Fruit fly (Drosophila melanogaster) whole organism, embryonic: ENCODE results near the gene TMEM216.

Experiments
- Antp ChIP-seq: fragments of 200-800 bp; sonication (Bioruptor generic); optimal IDR thresholded peaks from 3 replicates; lab custom pipeline; 2016; ENCODE audit warnings: missing biosample characterization, missing genetic modification characterization
- CG10267 ChIP-seq: fragments of 200-800 bp; sonication (Bioruptor generic); optimal IDR thresholded peaks from 2 replicates; lab custom pipeline; 2018; ENCODE audit warnings: missing biosample characterization, mild to moderate bottlenecking, missing genetic modification characterization, moderate library complexity
- CG10654 ChIP-seq: fragments of 200-800 bp; sonication (Bioruptor generic); optimal IDR thresholded peaks from 2 replicates; lab custom pipeline; 2016; ENCODE audit warnings: missing biosample characterization, missing genetic modification characterization
- CG11456 ChIP-seq: fragments of 200-800 bp; sonication (Bioruptor generic); IDR thresholded peaks from 3 replicates; pipeline ENCODE4 v1.3.6; 2022; ENCODE audit warnings: missing biosample characterization, missing genetic modification characterization
- CG11695 ChIP-seq: fragments of 200-800 bp; sonication (Bioruptor generic); IDR thresholded peaks from 3 replicates; pipeline ENCODE4 v1.3.6; 2022; ENCODE audit warnings: missing biosample characterization, missing genetic modification characterization
- CG13775 ChIP-seq: fragments of 200-800 bp; sonication (Bioruptor generic); optimal IDR thresholded peaks from 3 replicates; lab custom pipeline; 2017; ENCODE audit warnings: missing biosample characterization, mild to moderate bottlenecking, missing genetic modification characterization
- CG15269 ChIP-seq: fragments of 200-800 bp; sonication (Bioruptor generic); optimal IDR thresholded peaks from 2 replicates; lab custom pipeline; 2018; ENCODE audit warnings: missing biosample characterization, mild to moderate bottlenecking, missing genetic modification characterization, moderate library complexity
- CG18764 ChIP-seq: fragments of 200-800 bp; sonication (Bioruptor generic); optimal IDR thresholded peaks from 3 replicates; lab custom pipeline; 2016; ENCODE audit warnings: missing biosample characterization, missing genetic modification characterization
- CG31224 ChIP-seq: fragments of 200-800 bp; sonication (Bioruptor generic); IDR thresholded peaks from 2 replicates; pipeline ENCODE4 v1.3.6; 2022; ENCODE audit warnings: missing biosample characterization, missing genetic modification characterization
- CG3847 ChIP-seq: fragments of 200-800 bp; sonication (Bioruptor generic); IDR thresholded peaks from 2 replicates; pipeline ENCODE4 v1.3.6; 2022; ENCODE audit warnings: missing biosample characterization, missing genetic modification characterization
- CG42726 ChIP-seq: fragments of 200-800 bp; sonication (Bioruptor generic); IDR thresholded peaks from 2 replicates; pipeline ENCODE4 v1.3.6; 2022; ENCODE audit warnings: missing biosample characterization, missing genetic modification characterization; ENCODE audit not compliant: partially characterized antibody
- CG6854 ChIP-seq: fragments of 200-800 bp; sonication (Bioruptor generic); optimal IDR thresholded peaks from 3 replicates; lab custom pipeline; 2017; ENCODE audit warnings: missing biosample characterization, mild to moderate bottlenecking, missing genetic modification characterization
- CG7745 ChIP-seq: fragments of 200-800 bp; sonication (Bioruptor generic); optimal IDR thresholded peaks from 2 replicates; lab custom pipeline; 2018; ENCODE audit warnings: missing biosample characterization, mild to moderate bottlenecking, missing genetic modification characterization, moderate library complexity
- CG7839 ChIP-seq: fragments of 200-800 bp; sonication (Bioruptor generic); optimal IDR thresholded peaks from 3 replicates; lab custom pipeline; 2018; ENCODE audit warnings: missing biosample characterization, mild to moderate bottlenecking, missing genetic modification characterization, moderate library complexity
- CG7928 ChIP-seq: fragments of 200-800 bp; sonication (Bioruptor generic); optimal IDR thresholded peaks from 2 replicates; lab custom pipeline; 2017; ENCODE audit warnings: missing biosample characterization, mild to moderate bottlenecking, missing genetic modification characterization
- CG8765 ChIP-seq: fragments of 200-800 bp; sonication (Bioruptor generic); IDR thresholded peaks from 2 replicates; pipeline ENCODE4 v1.3.6; 2022; ENCODE audit warnings: missing biosample characterization, missing genetic modification characterization
- CG9817 ChIP-seq: fragments of 200-800 bp; sonication (Bioruptor generic); optimal IDR thresholded peaks from 2 replicates; lab custom pipeline; 2018; ENCODE audit warnings: missing biosample characterization, mild to moderate bottlenecking, missing genetic modification characterization, moderate library complexity
- CoRest ChIP-seq: fragments of 200-800 bp; sonication (Bioruptor generic); optimal IDR thresholded peaks from 3 replicates; lab custom pipeline; 2018; ENCODE audit warnings: missing biosample characterization, mild to moderate bottlenecking, missing genetic modification characterization, moderate library complexity
- Doc3 ChIP-seq: fragments of 200-800 bp; sonication (Bioruptor generic); IDR thresholded peaks from 3 replicates; pipeline ENCODE4 v1.3.6; 2022; ENCODE audit warnings: missing biosample characterization, missing genetic modification characterization; ENCODE audit not compliant: partially characterized antibody
- Drgx ChIP-seq: fragments of 200-800 bp; sonication (Bioruptor generic); IDR thresholded peaks from 2 replicates; pipeline ENCODE4 v1.3.6; 2022; ENCODE audit warnings: missing biosample characterization, missing genetic modification characterization
- Eip74EF ChIP-seq, 2 experiments: fragments of 200-800 bp in 1 of 2; fragments of >200 bp in 1 of 2; sonication (Bioruptor generic) in 1 of 2; optimal IDR thresholded peaks; 2 replicates each; lab custom pipeline; 2017 to 2019; ENCODE audit warnings: missing biosample characterization in 2 of 2, missing genetic modification characterization in 2 of 2, mild to moderate bottlenecking in 1 of 2, moderate library complexity in 1 of 2
- Hr51 ChIP-seq, 2 experiments: fragments of 200-800 bp; sonication (Bioruptor generic); optimal IDR thresholded peaks; 2 replicates in 1 of 2; 3 replicates in 1 of 2; lab custom pipeline; 2016 to 2018; ENCODE audit warnings: missing biosample characterization in 2 of 2, missing genetic modification characterization in 2 of 2, mild to moderate bottlenecking in 1 of 2, moderate library complexity in 1 of 2
- Side ChIP-seq: fragments of 200-800 bp; sonication (Bioruptor generic); optimal IDR thresholded peaks from 2 replicates; lab custom pipeline; 2016; ENCODE audit warnings: missing biosample characterization, missing genetic modification characterization
- Spps ChIP-seq: fragments of 200-800 bp; sonication (Bioruptor generic); optimal IDR thresholded peaks from 2 replicates; lab custom pipeline; 2018; ENCODE audit warnings: missing biosample characterization, mild to moderate bottlenecking, missing genetic modification characterization
- br ChIP-seq: fragments of >200 bp; optimal IDR thresholded peaks from 2 replicates; lab custom pipeline; 2017
- bsh ChIP-seq, 2 experiments: fragments of 200-800 bp; sonication (Bioruptor generic); optimal IDR thresholded peaks; 2 replicates each; lab custom pipeline; 2017 to 2018; ENCODE audit warnings: mild to moderate bottlenecking in 2 of 2, missing biosample characterization in 2 of 2, missing genetic modification characterization in 2 of 2, moderate library complexity in 1 of 2
- crp ChIP-seq, 2 experiments: fragments of 200-800 bp; sonication (Bioruptor generic); optimal IDR thresholded peaks; 2 replicates in 1 of 2; 3 replicates in 1 of 2; lab custom pipeline; 2017; ENCODE audit warnings: missing biosample characterization in 2 of 2, missing genetic modification characterization in 2 of 2, mild to moderate bottlenecking in 1 of 2, moderate library complexity in 1 of 2
- dimm ChIP-seq: fragments of 200-800 bp; sonication (Bioruptor generic); IDR thresholded peaks from 2 replicates; pipeline ENCODE4 v1.3.6; 2022; ENCODE audit warnings: missing biosample characterization, missing genetic modification characterization
- ems ChIP-seq: fragments of 200-800 bp; sonication (Bioruptor generic); optimal IDR thresholded peaks from 3 replicates; lab custom pipeline; 2016; ENCODE audit warnings: missing biosample characterization, missing genetic modification characterization
- exex ChIP-seq: fragments of 200-800 bp; sonication (Bioruptor generic); optimal IDR thresholded peaks from 4 replicates; lab custom pipeline; 2018; ENCODE audit warnings: missing biosample characterization, mild to moderate bottlenecking, missing genetic modification characterization, moderate library complexity
- gcm2 ChIP-seq: fragments of 200-800 bp; sonication (Bioruptor generic); optimal IDR thresholded peaks from 2 replicates; lab custom pipeline; 2016; ENCODE audit warnings: missing biosample characterization, missing genetic modification characterization
- inv ChIP-seq: fragments of 200-800 bp; sonication (Bioruptor generic); IDR thresholded peaks from 2 replicates; pipeline ENCODE4 v1.3.6; 2022; ENCODE audit warnings: missing biosample characterization, missing genetic modification characterization; ENCODE audit not compliant: partially characterized antibody
- klu ChIP-seq: fragments of 200-800 bp; sonication (Bioruptor generic); IDR thresholded peaks from 2 replicates; pipeline ENCODE4 v1.3.6; 2022; ENCODE audit warnings: missing biosample characterization, missing genetic modification characterization
- maf-S ChIP-seq: fragments of 200-800 bp; sonication (Bioruptor generic); optimal IDR thresholded peaks from 2 replicates; lab custom pipeline; 2016; ENCODE audit warnings: missing biosample characterization, missing genetic modification characterization
- pfk ChIP-seq: fragments of 200-800 bp; sonication (Bioruptor generic); optimal IDR thresholded peaks from 2 replicates; lab custom pipeline; 2018; ENCODE audit warnings: missing biosample characterization, mild to moderate bottlenecking, missing genetic modification characterization, moderate library complexity
- pho ChIP-seq: fragments of 200-800 bp; sonication (Bioruptor generic); optimal IDR thresholded peaks from 2 replicates; lab custom pipeline; 2016; ENCODE audit warnings: missing biosample characterization, missing genetic modification characterization
- pita ChIP-seq: fragments of 200-800 bp; sonication (Bioruptor generic); optimal IDR thresholded peaks from 2 replicates; lab custom pipeline; 2017; ENCODE audit warnings: missing biosample characterization, mild to moderate bottlenecking, missing genetic modification characterization
- pros ChIP-seq: fragments of 200-800 bp; sonication (Bioruptor generic); optimal IDR thresholded peaks from 3 replicates; lab custom pipeline; 2019; ENCODE audit warnings: missing biosample characterization, mild to moderate bottlenecking, missing genetic modification characterization, moderate library complexity
- psq ChIP-seq: fragments of 200-800 bp; sonication (Bioruptor generic); optimal IDR thresholded peaks from 2 replicates; lab custom pipeline; 2017; ENCODE audit warnings: missing biosample characterization, missing genetic modification characterization
- sc ChIP-seq, 3 experiments: fragments of >200 bp in 2 of 3; fragments of 200-800 bp in 1 of 3; sonication (Bioruptor generic) in 1 of 3; optimal IDR thresholded peaks; 2 replicates in 2 of 3; 3 replicates in 1 of 3; lab custom pipeline; 2017; ENCODE audit warnings: mild to moderate bottlenecking in 1 of 3, missing biosample characterization in 1 of 3, missing genetic modification characterization in 1 of 3, missing genetic modification reagents in 1 of 3
- seq ChIP-seq: fragments of 200-800 bp; sonication (Bioruptor generic); IDR thresholded peaks from 2 replicates; pipeline ENCODE4 v1.3.6; 2022; ENCODE audit warnings: missing biosample characterization, missing genetic modification characterization
- sqz ChIP-seq: fragments of 200-800 bp; sonication (Bioruptor generic); optimal IDR thresholded peaks from 3 replicates; lab custom pipeline; 2018; ENCODE audit warnings: missing biosample characterization, mild to moderate bottlenecking, missing genetic modification characterization
- toy ChIP-seq: fragments of 200-800 bp; sonication (Bioruptor generic); IDR thresholded peaks from 2 replicates; pipeline ENCODE4 v1.3.6; 2022; ENCODE audit warnings: missing biosample characterization, missing genetic modification characterization
- unc-4 ChIP-seq: fragments of 200-800 bp; sonication (Bioruptor generic); IDR thresholded peaks from 2 replicates; pipeline ENCODE4 v1.3.6; 2022; ENCODE audit warnings: missing biosample characterization, missing genetic modification characterization; ENCODE audit not compliant: partially characterized antibody
- z ChIP-seq: fragments of 200-800 bp; sonication (Bioruptor generic); IDR thresholded peaks from 3 replicates; pipeline ENCODE4 v1.3.6; 2022; ENCODE audit warnings: missing biosample characterization, missing genetic modification characterization

The TMEM216 gene

dm6 chr3R:8668024-8668856, 47.8 kb upstream of the TMEM216 start (continued):
- TF ChIP-seq inv (peak; percentile 24), Spps (tag; lab: Kevin White, UChicago) (no peak), Drgx (GFP tag; lab: Robert Waterston, UW) (no peak), klu (GFP tag; lab: Robert Waterston, UW) (no peak), CoRest (tag; lab: Kevin White, UChicago) (no peak), CG11456 (no peak), z (GFP tag; lab: Robert Waterston, UW) (no peak), CG11695 (GFP tag; lab: Robert Waterston, UW) (no peak), ems (GFP tag; lab: Kevin White, UChicago) (no peak), CG15269 (tag; lab: Kevin White, UChicago) (no peak), CG9817 (no peak), CG8765 (GFP tag; lab: Robert Waterston, UW) (no peak), CG7745 (no peak), pros (GFP tag; lab: Kevin White, UChicago) (no peak), dimm (GFP tag; lab: Robert Waterston, UW) (no peak), seq (GFP tag; lab: Robert Waterston, UW) (no peak), Side (GFP tag; lab: Kevin White, UChicago) (no peak), unc-4 (GFP tag; lab: Robert Waterston, UW) (peak; percentile 44; the same call in 1 of the 2 replicates), toy (GFP tag; lab: Robert Waterston, UW) (no peak), CG42726 (GFP tag; lab: Robert Waterston, UW) (peak; percentile 94), pfk (no peak), Eip74EF (GFP tag; optimal IDR thresholded peaks at IDR 0.05; lab: Kevin White, UChicago) (peak in 1 of 2 experiments; percentile 6), pho (GFP tag; lab: Kevin White, UChicago) (no peak), maf-S (no peak), exex (tag; lab: Kevin White, UChicago) (peak; percentile 93), Hr51 (GFP tag; optimal IDR thresholded peaks at IDR 0.05; lab: Kevin White, UChicago) (peak in 1 of 2 experiments; percentile 22), CG13775 (GFP tag; lab: Kevin White, UChicago) (no peak), CG31224 (GFP tag; lab: Robert Waterston, UW) (no peak), CG3847 (GFP tag; lab: Robert Waterston, UW) (no peak), Doc3 (GFP tag; lab: Robert Waterston, UW) (no peak), sqz (no peak), psq (GFP tag; lab: Kevin White, UChicago) (no peak), bsh (GFP tag; optimal IDR thresholded peaks at IDR 0.05; lab: Kevin White, UChicago) (no peak), crp (GFP tag; optimal IDR thresholded peaks at IDR 0.05; lab: Kevin White, UChicago) (no peak), Antp (GFP tag; lab: Kevin White, UChicago) (no peak), CG10267 (tag; lab: Kevin White, UChicago) (no peak), sc (optimal IDR thresholded peaks at IDR 0.05; lab: Kevin White, UChicago) (no peak), sc (GFP tag; optimal IDR thresholded peaks at IDR 0.05; lab: Kevin White, UChicago) (no peak), CG6854 (GFP tag; lab: Kevin White, UChicago) (no peak), CG10654 (GFP tag; lab: Kevin White, UChicago) (no peak), CG18764 (no peak), gcm2 (GFP tag; lab: Kevin White, UChicago) (no peak), br (no peak), CG7928 (no peak), CG7839 (no peak), pita (GFP tag; lab: Kevin White, UChicago) (no peak)
